Fruit fly (Drosophila melanogaster) whole organism, wandering third instar larva: ENCODE data around the gene Mtr3.

Source experiments
- CG32264 ChIP-seq: fragments of 200-800 bp; sonication (Bioruptor generic); optimal IDR thresholded peaks from 2 replicates; lab custom pipeline; 2016; ENCODE audit warnings: missing biosample characterization, missing genetic modification characterization
- CG9705 ChIP-seq: fragments of 200-800 bp; sonication (Bioruptor generic); optimal IDR thresholded peaks from 2 replicates; lab custom pipeline; 2018; ENCODE audit warnings: missing biosample characterization, mild to moderate bottlenecking, missing genetic modification characterization
- CrebA ChIP-seq: fragments of 200-800 bp; sonication (Bioruptor generic); optimal IDR thresholded peaks from 2 replicates; lab custom pipeline; 2016; ENCODE audit warnings: missing biosample characterization, mild to moderate bottlenecking, missing genetic modification characterization, borderline replicate concordance
- Dfd ChIP-seq: fragments of >200 bp; optimal IDR thresholded peaks from 2 replicates; lab custom pipeline; 2017; ENCODE audit warnings: missing biosample characterization, missing genetic modification characterization
- Dif ChIP-seq: fragments of 200-275, 200-300 bp; sonication (Bioruptor generic); optimal IDR thresholded peaks from 2 replicates; lab custom pipeline; 2018; ENCODE audit warnings: missing biosample characterization, missing genetic modification characterization; ENCODE audit not compliant: partially characterized antibody
- GATAd ChIP-seq: sonication (Bioruptor generic); optimal IDR thresholded peaks from 2 replicates; lab custom pipeline; 2016; ENCODE audit warnings: missing biosample characterization, missing genetic modification characterization
- HLH106 ChIP-seq: fragments of 200-800 bp; optimal IDR thresholded peaks from 3 replicates; lab custom pipeline; 2019; ENCODE audit warnings: missing biosample characterization, mild to moderate bottlenecking, missing genetic modification characterization, moderate library complexity
- Hnf4 ChIP-seq: fragments of 200-800 bp; sonication (Bioruptor generic); optimal IDR thresholded peaks from 2 replicates; lab custom pipeline; 2016; ENCODE audit warnings: missing biosample characterization, mild to moderate bottlenecking, missing genetic modification characterization
- Hr78 ChIP-seq: fragments of >200 bp; optimal IDR thresholded peaks from 2 replicates; lab custom pipeline; 2017; ENCODE audit warnings: missing biosample characterization, missing genetic modification characterization
- Hr83 ChIP-seq: fragments of 200-300 bp; sonication (Bioruptor generic); optimal IDR thresholded peaks from 2 replicates; lab custom pipeline; 2016; ENCODE audit warnings: missing biosample characterization, mild to moderate bottlenecking, missing genetic modification characterization, moderate library complexity; ENCODE audit not compliant: poor library complexity, severe bottlenecking
- Jra ChIP-seq: sonication (Bioruptor generic); optimal IDR thresholded peaks from 2 replicates; lab custom pipeline; 2016; ENCODE audit warnings: missing biosample characterization, missing genetic modification characterization
- Mio ChIP-seq: sonication (Bioruptor generic); optimal IDR thresholded peaks from 2 replicates; lab custom pipeline; 2016; ENCODE audit warnings: missing biosample characterization, missing genetic modification characterization
- Myc ChIP-seq: fragments of >200 bp; optimal IDR thresholded peaks from 2 replicates; lab custom pipeline; 2017
- N ChIP-seq: fragments of >200 bp; optimal IDR thresholded peaks from 2 replicates; lab custom pipeline; 2018; ENCODE audit warnings: missing biosample characterization, missing external identifiers, missing genetic modification characterization
- OdsH ChIP-seq: fragments of 200-800 bp; sonication (Bioruptor generic); optimal IDR thresholded peaks from 2 replicates; lab custom pipeline; 2016; ENCODE audit warnings: missing biosample characterization, mild to moderate bottlenecking, missing genetic modification characterization
- Rel ChIP-seq, 2 experiments: fragments of 200-800 bp; sonication (Bioruptor generic) in 1 of 2; optimal IDR thresholded peaks; 2 replicates in 1 of 2; 3 replicates in 1 of 2; lab custom pipeline; 2016 to 2019; ENCODE audit warnings: mild to moderate bottlenecking in 2 of 2, missing biosample characterization in 2 of 2, missing genetic modification characterization in 2 of 2, moderate library complexity in 1 of 2
- Sp1 ChIP-seq: fragments of 200-800 bp; sonication (Bioruptor generic); optimal IDR thresholded peaks from 3 replicates; lab custom pipeline; 2019; ENCODE audit warnings: missing biosample characterization, mild to moderate bottlenecking, missing genetic modification characterization, moderate library complexity
- Vsx2 ChIP-seq: fragments of 200-300, 225-300 bp; sonication (Bioruptor generic); optimal IDR thresholded peaks from 2 replicates; lab custom pipeline; 2018; ENCODE audit warnings: missing biosample characterization, missing genetic modification characterization; ENCODE audit not compliant: partially characterized antibody
- br ChIP-seq: fragments of 200-800 bp; sonication (Bioruptor generic); optimal IDR thresholded peaks from 2 replicates; lab custom pipeline; 2016; ENCODE audit warnings: missing biosample characterization, missing genetic modification characterization
- brk ChIP-seq: fragments of 200-800 bp; sonication (Bioruptor generic); optimal IDR thresholded peaks from 2 replicates; lab custom pipeline; 2016; ENCODE audit warnings: missing biosample characterization, mild to moderate bottlenecking, missing genetic modification characterization
- dl ChIP-seq, 2 experiments: fragments of 175-275, 200-275 bp in 1 of 2; fragments of 200-275 bp in 1 of 2; sonication (Bioruptor generic); optimal IDR thresholded peaks; lab custom pipeline; 2018; ENCODE audit warnings: mild to moderate bottlenecking in 2 of 2, missing biosample characterization in 2 of 2, missing genetic modification characterization in 2 of 2, moderate library complexity in 2 of 2; ENCODE audit not compliant: partially characterized antibody in 2 of 2, insufficient read depth in 1 of 2
- dmrt93B ChIP-seq: fragments of 200-800 bp; sonication (Bioruptor generic); optimal IDR thresholded peaks from 2 replicates; lab custom pipeline; 2018; ENCODE audit warnings: missing biosample characterization, mild to moderate bottlenecking, missing genetic modification characterization
- ey ChIP-seq: fragments of 200-800 bp; sonication (Bioruptor generic); optimal IDR thresholded peaks from 2 replicates; lab custom pipeline; 2016; ENCODE audit warnings: missing biosample characterization, missing genetic modification characterization
- foxo ChIP-seq, 2 experiments: fragments of 200-800 bp; sonication (Bioruptor generic); optimal IDR thresholded peaks; 2 replicates in 1 of 2; 3 replicates in 1 of 2; lab custom pipeline; 2016 to 2017; ENCODE audit warnings: missing biosample characterization in 2 of 2, missing genetic modification characterization in 2 of 2
- fru ChIP-seq: fragments of 200-800 bp; sonication (Bioruptor generic); optimal IDR thresholded peaks from 3 replicates; lab custom pipeline; 2016; ENCODE audit warnings: missing biosample characterization, mild to moderate bottlenecking, missing genetic modification characterization
- h ChIP-seq: fragments of 200-800 bp; sonication (Bioruptor generic); optimal IDR thresholded peaks from 3 replicates; lab custom pipeline; 2016; ENCODE audit warnings: missing biosample characterization, mild to moderate bottlenecking, missing genetic modification characterization
- lola ChIP-seq: fragments of >200 bp; optimal IDR thresholded peaks from 2 replicates; lab custom pipeline; 2017; ENCODE audit warnings: missing biosample characterization, missing genetic modification characterization
- pan ChIP-seq: fragments of >200 bp; optimal IDR thresholded peaks from 2 replicates; lab custom pipeline; 2017
- psq ChIP-seq: fragments of 200-800 bp; sonication (Bioruptor generic); optimal IDR thresholded peaks from 3 replicates; lab custom pipeline; 2017; ENCODE audit warnings: missing biosample characterization, mild to moderate bottlenecking, missing genetic modification characterization, moderate library complexity
- rgr ChIP-seq: fragments of 200-800 bp; sonication (Bioruptor generic); optimal IDR thresholded peaks from 3 replicates; lab custom pipeline; 2016; ENCODE audit warnings: missing biosample characterization, mild to moderate bottlenecking, missing genetic modification characterization
- sage ChIP-seq: fragments of 200-800 bp; sonication (Bioruptor generic); optimal IDR thresholded peaks from 2 replicates; lab custom pipeline; 2016; ENCODE audit warnings: missing biosample characterization, mild to moderate bottlenecking, missing genetic modification characterization
- sv ChIP-seq: fragments of 200-800 bp; sonication (Bioruptor generic); optimal IDR thresholded peaks from 3 replicates; lab custom pipeline; 2016; ENCODE audit warnings: missing biosample characterization, missing genetic modification characterization
- tai ChIP-seq: sonication (Bioruptor generic); optimal IDR thresholded peaks from 2 replicates; lab custom pipeline; 2016; ENCODE audit warnings: missing biosample characterization, missing genetic modification characterization
- usp ChIP-seq: fragments of >200 bp; optimal IDR thresholded peaks from 2 replicates; lab custom pipeline; 2017; ENCODE audit warnings: missing biosample characterization, missing genetic modification characterization
- woc ChIP-seq: sonication (Bioruptor generic); optimal IDR thresholded peaks from 2 replicates; lab custom pipeline; 2016; ENCODE audit warnings: missing biosample characterization, mild to moderate bottlenecking, missing genetic modification characterization

Gene Mtr3

DNA sequence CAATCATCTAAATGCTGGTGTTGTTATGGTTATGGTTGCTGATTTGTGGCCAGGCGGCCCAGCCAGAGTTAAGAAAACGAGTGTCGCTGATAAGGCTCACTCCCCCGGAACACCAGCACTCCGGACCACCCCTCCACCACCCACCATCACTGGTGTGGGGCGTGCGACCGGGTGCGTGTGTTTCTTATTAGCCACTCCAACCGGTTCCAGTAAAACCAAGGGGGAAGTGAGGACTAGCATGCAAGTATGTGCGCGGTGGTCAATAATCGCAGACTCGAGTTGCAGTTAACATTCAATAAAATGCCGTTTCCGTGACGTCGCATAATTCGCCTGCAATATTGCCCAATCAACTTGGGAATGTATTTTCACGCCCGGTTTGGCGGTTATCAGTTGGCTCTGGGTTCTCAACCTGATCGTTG is 41.0 kb downstream of the Mtr3 start:
- no peak for TF ChIP-seq dl (GFP tag; optimal IDR thresholded peaks at IDR 0.05; lab: Kevin White, UChicago; ENCODE audit: insufficient read depth in 1 of 2, partially characterized antibody in 2 of 2)
- peak; percentile 88 for TF ChIP-seq h (GFP tag; lab: Kevin White, UChicago)
- TF ChIP-seq Rel (GFP tag; optimal IDR thresholded peaks at IDR 0.05; lab: Kevin White, UChicago), result no peak
- TF ChIP-seq Rel (tag; optimal IDR thresholded peaks at IDR 0.05; lab: Kevin White, UChicago), result peak; percentile 58
- TF ChIP-seq fru (GFP tag; lab: Kevin White, UChicago), result no peak
- TF ChIP-seq br, result peak; percentile 33
- TF ChIP-seq Vsx2 (GFP tag; lab: Kevin White, UChicago), result peak; percentile 94
- peak; percentile 18 for TF ChIP-seq Sp1
- no peak for TF ChIP-seq sage (GFP tag; lab: Kevin White, UChicago)
- peak; percentile 29 for TF ChIP-seq psq (GFP tag; lab: Kevin White, UChicago)

DNA sequence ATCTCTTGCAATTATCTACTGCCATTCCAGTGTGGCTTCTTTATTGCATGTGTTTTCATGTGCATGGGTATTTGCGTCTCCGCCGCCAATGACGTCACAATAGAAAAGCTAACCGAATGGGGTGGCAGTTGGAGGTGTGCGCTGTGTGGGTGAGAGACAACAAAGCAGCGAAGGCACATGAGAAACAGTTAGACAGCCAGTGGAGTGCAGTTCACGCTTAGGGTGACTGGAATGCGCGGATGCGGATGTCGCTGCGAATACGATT is 41.9 kb downstream of the Mtr3 start:
- TF ChIP-seq brk (GFP tag; lab: Kevin White, UChicago) (no peak), h (GFP tag; lab: Kevin White, UChicago) (no peak), Rel (GFP tag; optimal IDR thresholded peaks at IDR 0.05; lab: Kevin White, UChicago) (no peak), Rel (tag; optimal IDR thresholded peaks at IDR 0.05; lab: Kevin White, UChicago) (peak; percentile 15)
- TF ChIP-seq, all 38 proteins: peak for 1

DNA sequence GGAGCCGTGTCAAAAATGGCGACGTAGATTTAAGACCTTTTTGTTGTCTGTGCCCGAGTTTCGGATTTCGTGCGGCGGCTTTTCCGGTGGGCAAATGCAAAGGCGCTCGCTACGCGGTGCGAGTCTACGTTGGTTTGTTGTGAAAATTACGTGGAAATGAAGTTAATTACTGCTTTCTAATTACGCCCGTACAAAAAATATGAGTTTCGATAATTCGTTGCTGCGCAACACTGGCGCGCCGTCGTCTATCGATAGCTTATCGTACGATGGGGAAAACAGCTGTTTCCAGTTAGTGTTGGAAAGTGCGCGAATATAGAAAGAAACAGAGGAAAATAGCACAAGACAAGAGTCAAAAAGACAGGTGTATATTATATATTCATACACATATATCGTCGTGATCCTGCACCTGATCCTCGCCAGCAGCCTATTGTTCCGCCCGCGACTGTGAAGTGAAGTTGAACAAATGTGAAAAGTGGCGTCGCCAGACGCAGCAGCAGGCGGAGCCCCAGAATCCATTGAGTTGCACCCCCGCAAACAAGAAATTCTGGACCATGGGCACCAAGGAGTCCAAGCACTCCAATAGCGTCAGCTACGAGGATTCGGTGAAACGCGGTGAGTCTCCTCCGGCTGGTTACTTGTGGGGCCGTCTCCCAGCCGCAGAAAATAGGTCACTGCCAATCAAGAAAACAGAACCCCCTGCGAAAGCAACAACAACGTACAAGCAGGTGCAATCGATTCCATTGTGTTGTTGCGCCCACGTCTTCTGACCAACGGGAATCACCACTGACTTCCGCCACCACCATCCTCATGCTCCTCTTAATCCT is 42.5 kb downstream of the Mtr3 start, which contains the start of the genes Rab8 and Usp32:
Gene Rab8, minus strand, starts transcription at position 236 of the 824 bp plus-strand sequence.
Gene Usp32, plus strand, starts transcription at position 297 of the 824 bp plus-strand sequence.
- TF ChIP-seq dmrt93B (GFP tag; lab: Kevin White, UChicago) (peak; percentile 40), Dfd (no peak), GATAd (GFP tag; lab: Kevin White, UChicago) (peak; percentile 43), CG32264 (GFP tag; lab: Kevin White, UChicago) (peak; percentile 40), Vsx2 (GFP tag; lab: Kevin White, UChicago) (peak; percentile 78), Hr78 (no peak), Hnf4 (peak; percentile 88), br (peak; percentile 76), Jra (GFP tag; lab: Kevin White, UChicago) (peak; percentile 85), Dif (no peak), Rel (GFP tag; optimal IDR thresholded peaks at IDR 0.05; lab: Kevin White, UChicago) (peak; percentile 7), Rel (tag; optimal IDR thresholded peaks at IDR 0.05; lab: Kevin White, UChicago) (peak; percentile 83), Hr83 (GFP tag; lab: Kevin White, UChicago) (peak; percentile 80), sv (peak; percentile 1), psq (GFP tag; lab: Kevin White, UChicago) (peak; percentile 90), HLH106 (tag; lab: Kevin White, UChicago) (peak; percentile 69), foxo (GFP tag; optimal IDR thresholded peaks at IDR 0.05; lab: Kevin White, UChicago) (peak; percentile 61 to 78), ey (GFP tag; lab: Kevin White, UChicago) (peak; percentile 52), fru (GFP tag; lab: Kevin White, UChicago) (peak; percentile 80), OdsH (GFP tag; lab: Kevin White, UChicago) (peak; percentile 73), rgr (GFP tag; lab: Kevin White, UChicago) (peak; percentile 82), brk (GFP tag; lab: Kevin White, UChicago) (no peak), dl (GFP tag; optimal IDR thresholded peaks at IDR 0.05; lab: Kevin White, UChicago; ENCODE audit: insufficient read depth in 1 of 2, partially characterized antibody in 2 of 2) (no peak), CG9705 (GFP tag; lab: Kevin White, UChicago) (peak; percentile 70), h (GFP tag; lab: Kevin White, UChicago) (peak; percentile 85), pan (lab: Kevin White, UChicago) (no peak), Sp1 (peak; percentile 78), woc (GFP tag; lab: Kevin White, UChicago) (peak; percentile 42), Mio (GFP tag; lab: Kevin White, UChicago) (no peak), Myc (lab: Kevin White, UChicago) (no peak)

DNA sequence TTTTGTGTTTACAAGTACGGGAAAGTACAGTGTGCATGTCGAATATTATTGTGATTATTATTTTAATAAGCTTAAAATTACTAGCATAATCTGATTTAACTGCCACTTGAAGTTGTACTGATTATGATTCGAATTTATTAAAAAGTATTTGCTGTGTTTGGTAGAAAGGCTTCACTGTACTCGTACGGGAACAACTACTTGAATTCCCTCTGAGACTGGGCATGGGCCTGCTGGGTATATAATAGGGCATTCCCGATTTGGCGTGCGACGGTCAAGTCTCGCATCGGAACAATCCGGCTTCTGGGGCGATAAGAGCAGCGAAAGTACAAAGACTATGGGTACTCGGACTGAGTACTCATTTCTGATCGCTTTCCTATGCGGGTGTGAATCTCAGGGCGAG is 43.8 kb downstream of the Mtr3 start:
- TF ChIP-seq sage (GFP tag; lab: Kevin White, UChicago) (no peak), Hr78 (no peak), CG32264 (GFP tag; lab: Kevin White, UChicago) (no peak), Sp1 (no peak), GATAd (GFP tag; lab: Kevin White, UChicago) (no peak), tai (no peak), Mio (GFP tag; lab: Kevin White, UChicago) (no peak), fru (GFP tag; lab: Kevin White, UChicago) (peak; percentile 41), N (no peak), lola (GFP tag; lab: Kevin White, UChicago) (no peak), h (GFP tag; lab: Kevin White, UChicago) (peak; percentile 52), Hr83 (GFP tag; lab: Kevin White, UChicago) (no peak), rgr (GFP tag; lab: Kevin White, UChicago) (peak; percentile 36), Rel (GFP tag; optimal IDR thresholded peaks at IDR 0.05; lab: Kevin White, UChicago) (no peak), Rel (tag; optimal IDR thresholded peaks at IDR 0.05; lab: Kevin White, UChicago) (peak; percentile 95), dl (GFP tag; optimal IDR thresholded peaks at IDR 0.05; lab: Kevin White, UChicago; ENCODE audit: insufficient read depth in 1 of 2, partially characterized antibody in 2 of 2) (no peak), sv (no peak), Dfd (no peak), usp (GFP tag; lab: Kevin White, UChicago) (no peak), CrebA (GFP tag; lab: Kevin White, UChicago) (no peak), dmrt93B (GFP tag; lab: Kevin White, UChicago) (no peak), br (peak; percentile 28), HLH106 (tag; lab: Kevin White, UChicago) (no peak), foxo (GFP tag; optimal IDR thresholded peaks at IDR 0.05; lab: Kevin White, UChicago) (peak in 1 of 2 experiments; percentile 48), pan (lab: Kevin White, UChicago) (no peak), CG9705 (GFP tag; lab: Kevin White, UChicago) (no peak), brk (GFP tag; lab: Kevin White, UChicago) (no peak), Hnf4 (no peak), psq (GFP tag; lab: Kevin White, UChicago) (peak; percentile 19), Vsx2 (GFP tag; lab: Kevin White, UChicago) (no peak), Jra (GFP tag; lab: Kevin White, UChicago) (no peak)
